Worm (Caenorhabditis elegans) whole organism, L4 larva: ENCODE data around the gene F44E5.5.

ENCODE experiments used
- D1046.2 ChIP-seq: fragments of 200-800 bp; sonication (Bioruptor generic); IDR thresholded peaks from 2 replicates; pipeline ENCODE4 v1.3.6; 2022; ENCODE audit warnings: missing genetic modification characterization, missing compliant biosample characterization
- F37D6.2 ChIP-seq: sonication (generic microtip); optimal IDR thresholded peaks from 2 replicates; lab custom pipeline; 2016; ENCODE audit warnings: mild to moderate bottlenecking, missing genetic modification characterization, missing compliant biosample characterization
- F49E8.2 ChIP-seq: sonication (generic microtip); optimal IDR thresholded peaks from 2 replicates; lab custom pipeline; 2016; ENCODE audit warnings: missing compliant biosample characterization, mild to moderate bottlenecking, missing genetic modification characterization, borderline replicate concordance
- R02D3.7 ChIP-seq: fragments of 150-350 bp; sonication (generic microtip); optimal IDR thresholded peaks from 3 replicates; lab custom pipeline; 2014; ENCODE audit warnings: missing biosample characterization, missing genetic modification characterization
- T26A8.4 ChIP-seq: fragments of 200-800 bp; sonication (Bioruptor generic); IDR thresholded peaks from 2 replicates; pipeline ENCODE4 v1.3.6; 2022; ENCODE audit warnings: missing genetic modification characterization, missing compliant biosample characterization
- Y75B8A.6 ChIP-seq: fragments of 200-800 bp; sonication (Bioruptor generic); IDR thresholded peaks from 2 replicates; pipeline ENCODE4 v1.3.6; 2022; ENCODE audit warnings: missing genetic modification reagents, missing genetic modification characterization, missing compliant biosample characterization
- ZK546.5 ChIP-seq, 2 experiments: sonication (generic microtip); optimal IDR thresholded peaks; 2 replicates each; lab custom pipeline; 2017; ENCODE audit warnings: missing biosample characterization in 2 of 2, missing genetic modification characterization in 2 of 2
- aha-1 ChIP-seq: fragments of 150-350 bp; peaks from one replicate; lab custom pipeline; 2014; ENCODE audit warnings: missing biosample characterization, missing genetic modification characterization
- arid-1 ChIP-seq: fragments of 200-800 bp; sonication (Bioruptor generic); conservative IDR thresholded peaks from 2 replicates; pipeline ENCODE4 v1.3.6; 2022; ENCODE audit warnings: missing genetic modification reagents, missing genetic modification characterization, missing compliant biosample characterization
- attf-4 ChIP-seq: sonication (generic microtip); optimal IDR thresholded peaks from 3 replicates; lab custom pipeline; 2017; ENCODE audit warnings: missing biosample characterization, missing genetic modification characterization
- ceh-32 ChIP-seq: sonication (generic microtip); optimal IDR thresholded peaks from 2 replicates; lab custom pipeline; 2016; ENCODE audit warnings: mild to moderate bottlenecking, missing genetic modification characterization, missing compliant biosample characterization; ENCODE audit not compliant: poor library complexity
- ces-1 ChIP-seq: fragments of 150-350 bp; sonication (generic microtip); optimal IDR thresholded peaks from 4 replicates; lab custom pipeline; 2014; ENCODE audit warnings: missing biosample characterization, missing genetic modification reagents, missing genetic modification characterization
- cey-2 ChIP-seq: sonication (generic microtip); optimal IDR thresholded peaks from 3 replicates; lab custom pipeline; 2017; ENCODE audit warnings: missing genetic modification characterization, mild to moderate bottlenecking, missing compliant biosample characterization, antibody characterized with exemption, borderline replicate concordance; ENCODE audit not compliant: insufficient read depth
- daf-12 ChIP-seq: fragments of 150-350 bp; optimal IDR thresholded peaks from 2 replicates; lab custom pipeline; 2014; ENCODE audit warnings: missing biosample characterization, missing genetic modification reagents, missing genetic modification characterization
- daf-8 ChIP-seq: fragments of 200-800 bp; sonication (Bioruptor generic); IDR thresholded peaks from 2 replicates; pipeline ENCODE4 v1.3.6; 2022; ENCODE audit warnings: missing genetic modification characterization, missing compliant biosample characterization
- dmd-6 ChIP-seq: fragments of 200-800 bp; sonication (Bioruptor generic); IDR thresholded peaks from 2 replicates; pipeline ENCODE4 v1.3.6; 2022; ENCODE audit warnings: missing genetic modification reagents, missing genetic modification characterization, missing compliant biosample characterization
- dmd-8 ChIP-seq: fragments of 200-800 bp; sonication (Bioruptor generic); IDR thresholded peaks from 2 replicates; pipeline ENCODE4 v1.3.6; 2022; ENCODE audit warnings: missing genetic modification characterization, missing compliant biosample characterization
- gei-8 ChIP-seq: fragments of 200-800 bp; sonication (Bioruptor generic); optimal IDR thresholded peaks from 2 replicates; lab custom pipeline; 2018; ENCODE audit warnings: mild to moderate bottlenecking, missing genetic modification characterization, missing compliant biosample characterization
- hif-1 ChIP-seq, 2 experiments: sonication (generic microtip); optimal IDR thresholded peaks; 2 replicates each; lab custom pipeline; 2016 to 2017; ENCODE audit warnings: missing compliant biosample characterization in 2 of 2, missing genetic modification characterization in 2 of 2, missing genetic modification reagents in 2 of 2, missing genotype in 2 of 2, mild to moderate bottlenecking in 1 of 2
- lim-7 ChIP-seq: fragments of 200-800 bp; sonication (Bioruptor generic); IDR thresholded peaks from 2 replicates; pipeline ENCODE4 v1.3.6; 2022; ENCODE audit warnings: missing genetic modification characterization, missing compliant biosample characterization
- lin-1 ChIP-seq: fragments of 200-800 bp; sonication (Bioruptor generic); IDR thresholded peaks from 2 replicates; pipeline ENCODE4 v1.3.6; 2022; ENCODE audit warnings: missing genetic modification reagents, missing genetic modification characterization, missing compliant biosample characterization
- lin-13 ChIP-seq: fragments of 150-350 bp; optimal IDR thresholded peaks from 2 replicates; lab custom pipeline; 2014; ENCODE audit warnings: missing biosample characterization, missing genetic modification reagents, missing genetic modification characterization
- lin-15B ChIP-seq: fragments of 150-350 bp; sonication (generic microtip); optimal IDR thresholded peaks from 3 replicates; lab custom pipeline; 2014; ENCODE audit warnings: missing biosample characterization, missing genetic modification characterization
- lin-29 ChIP-seq: fragments of 200-800 bp; sonication (Bioruptor generic); IDR thresholded peaks from 2 replicates; pipeline ENCODE4 v1.3.6; 2022; ENCODE audit warnings: missing genetic modification reagents, missing genetic modification characterization, missing compliant biosample characterization
- lin-38 ChIP-seq: fragments of 200-800 bp; sonication (Bioruptor generic); IDR thresholded peaks from 2 replicates; pipeline ENCODE4 v1.3.6; 2022; ENCODE audit warnings: missing genetic modification reagents, missing genetic modification characterization, missing compliant biosample characterization
- lin-39 ChIP-seq: fragments of 150-350 bp; optimal IDR thresholded peaks from 2 replicates; lab custom pipeline; 2014; ENCODE audit warnings: missing biosample characterization, missing genetic modification reagents, missing genetic modification characterization
- lsy-2 ChIP-seq, 2 experiments: fragments of 150-350 bp in 1 of 2; sonication (generic microtip) in 1 of 2; optimal IDR thresholded peaks; 2 replicates each; lab custom pipeline; 2014 to 2017; ENCODE audit warnings: missing biosample characterization in 2 of 2, missing genetic modification characterization in 2 of 2
- mes-2 ChIP-seq: sonication (generic microtip); optimal IDR thresholded peaks from 2 replicates; lab custom pipeline; 2016; ENCODE audit warnings: missing genotype, mild to moderate bottlenecking, missing genetic modification characterization, missing compliant biosample characterization; ENCODE audit not compliant: poor library complexity, severe bottlenecking
- mxl-2 ChIP-seq: fragments of 200-800 bp; sonication (Bioruptor generic); conservative IDR thresholded peaks from 2 replicates; pipeline ENCODE4 v1.3.6; 2022; ENCODE audit warnings: missing genetic modification reagents, missing genetic modification characterization, missing compliant biosample characterization
- nhr-10 ChIP-seq: fragments of 150-350 bp; optimal IDR thresholded peaks from 2 replicates; lab custom pipeline; 2014; ENCODE audit warnings: missing biosample characterization, missing genetic modification characterization
- nhr-102 ChIP-seq: sonication (generic microtip); optimal IDR thresholded peaks from 2 replicates; lab custom pipeline; 2016; ENCODE audit warnings: mild to moderate bottlenecking, missing genetic modification characterization, moderate library complexity, missing compliant biosample characterization
- nhr-237 ChIP-seq: sonication (generic microtip); optimal IDR thresholded peaks from 2 replicates; lab custom pipeline; 2017; ENCODE audit warnings: missing biosample characterization, missing genetic modification characterization
- nhr-25 ChIP-seq: sonication (generic microtip); optimal IDR thresholded peaks from 2 replicates; lab custom pipeline; 2017; ENCODE audit warnings: missing genetic modification characterization, mild to moderate bottlenecking, missing compliant biosample characterization, antibody characterized with exemption, moderate library complexity, borderline replicate concordance; ENCODE audit not compliant: insufficient read depth
- nhr-28 ChIP-seq: fragments of 150-350 bp; optimal IDR thresholded peaks from 2 replicates; lab custom pipeline; 2014; ENCODE audit warnings: missing biosample characterization, missing genetic modification characterization
- nhr-41 ChIP-seq: fragments of 200-800 bp; sonication (Bioruptor generic); IDR thresholded peaks from 2 replicates; pipeline ENCODE4 v1.3.6; 2022; ENCODE audit warnings: missing genetic modification reagents, missing genetic modification characterization, missing compliant biosample characterization
- nhr-76 ChIP-seq: fragments of 150-350 bp; optimal IDR thresholded peaks from 2 replicates; lab custom pipeline; 2014; ENCODE audit warnings: missing biosample characterization, missing genetic modification characterization
- nhr-77 ChIP-seq: fragments of 150-350 bp; optimal IDR thresholded peaks from 2 replicates; lab custom pipeline; 2014; ENCODE audit warnings: missing biosample characterization, missing genetic modification characterization
- php-3 ChIP-seq: fragments of 200-800 bp; sonication (Bioruptor generic); IDR thresholded peaks from 2 replicates; pipeline ENCODE4 v1.3.6; 2022; ENCODE audit warnings: missing genetic modification reagents, missing genetic modification characterization, missing compliant biosample characterization
- rbr-2 ChIP-seq: sonication (generic microtip); optimal IDR thresholded peaks from 2 replicates; lab custom pipeline; 2016; ENCODE audit warnings: missing genotype, missing genetic modification characterization, missing compliant biosample characterization
- set-16 ChIP-seq: fragments of 200-800 bp; sonication (Bioruptor generic); IDR thresholded peaks from 2 replicates; pipeline ENCODE4 v1.3.6; 2022; ENCODE audit warnings: missing genetic modification reagents, missing genetic modification characterization, missing compliant biosample characterization
- snpc-1.2 ChIP-seq: fragments of 200-800 bp; sonication (Bioruptor generic); IDR thresholded peaks from 2 replicates; pipeline ENCODE4 v1.3.6; 2022; ENCODE audit warnings: missing genetic modification reagents, missing genetic modification characterization, missing compliant biosample characterization
- spr-1 ChIP-seq: sonication (generic microtip); optimal IDR thresholded peaks from 2 replicates; lab custom pipeline; 2016; ENCODE audit warnings: mild to moderate bottlenecking, missing genetic modification characterization, missing compliant biosample characterization
- tag-97 ChIP-seq: fragments of 200-800 bp; sonication (Bioruptor generic); IDR thresholded peaks from 2 replicates; pipeline ENCODE4 v1.3.6; 2022; ENCODE audit warnings: missing genetic modification characterization, missing compliant biosample characterization
- tra-1 ChIP-seq: fragments of 200-800 bp; sonication (Bioruptor generic); IDR thresholded peaks from 2 replicates; pipeline ENCODE4 v1.3.6; 2022; ENCODE audit warnings: missing genetic modification reagents, missing genetic modification characterization, missing compliant biosample characterization
- unc-130 ChIP-seq: sonication (generic microtip); optimal IDR thresholded peaks from 2 replicates; lab custom pipeline; 2016; ENCODE audit warnings: missing genetic modification reagents, missing genetic modification characterization, missing compliant biosample characterization
- vab-7 ChIP-seq: fragments of 200-800 bp; sonication (Bioruptor generic); IDR thresholded peaks from 2 replicates; pipeline ENCODE4 v1.3.6; 2022; ENCODE audit warnings: missing genetic modification reagents, missing genetic modification characterization, missing compliant biosample characterization
- zfp-3 ChIP-seq: fragments of 200-800 bp; sonication (Bioruptor generic); conservative IDR thresholded peaks from 2 replicates; pipeline ENCODE4 v1.3.6; 2022; ENCODE audit warnings: missing genetic modification reagents, missing genetic modification characterization, missing compliant biosample characterization
- zip-2 ChIP-seq: fragments of 150-350 bp; optimal IDR thresholded peaks from 2 replicates; lab custom pipeline; 2014; ENCODE audit warnings: missing biosample characterization, missing genetic modification characterization
- ztf-11 ChIP-seq: fragments of 150-350 bp; optimal IDR thresholded peaks from 2 replicates; lab custom pipeline; 2014; ENCODE audit warnings: missing biosample characterization, missing genetic modification characterization

The F44E5.5 gene

ce11 chrII:11761806-11762512 lies 2.5 kb downstream of the F44E5.5 start (continued):
- TF ChIP-seq nhr-77 (tag; lab: Kevin White, UChicago): no peak
- no peak for TF ChIP-seq nhr-41
- no peak for TF ChIP-seq ztf-11
- TF ChIP-seq mxl-2 (GFP tag; lab: Robert Waterston, UW): no peak
- no peak for TF ChIP-seq lin-15B
- peak; percentile 69 for TF ChIP-seq lin-38 (GFP tag; lab: Robert Waterston, UW)
- no peak for TF ChIP-seq hif-1 (tag; optimal IDR thresholded peaks at IDR 0.05; lab: Kevin White, UChicago)
- TF ChIP-seq unc-130 (GFP tag; lab: Kevin White, UChicago): no peak
- no peak for TF ChIP-seq lin-13 (GFP tag; lab: Kevin White, UChicago)
- no peak for TF ChIP-seq zip-2 (tag; lab: Kevin White, UChicago)
- TF ChIP-seq snpc-1.2 (GFP tag; lab: Robert Waterston, UW): peak; percentile 68; the same call in 1 of the 2 replicates
- TF ChIP-seq lim-7: peak; percentile 59
- 0 out of 2 replicates have a peak, but pooled peaks have one; percentile 25 for TF ChIP-seq tra-1 (GFP tag; lab: Robert Waterston, UW)
- no peak for TF ChIP-seq nhr-237 (tag; lab: Kevin White, UChicago)
- TF ChIP-seq rbr-2: peak; percentile 9
- no peak for TF ChIP-seq F37D6.2 (tag; lab: Kevin White, UChicago)
- TF ChIP-seq dmd-6 (GFP tag; lab: Robert Waterston, UW): peak; percentile 49; the same call in 1 of the 2 replicates
- no peak for TF ChIP-seq nhr-25
- TF ChIP-seq tag-97 (GFP tag; lab: Robert Waterston, UW): no peak
- TF ChIP-seq nhr-28: no peak
- TF ChIP-seq daf-8 (GFP tag; lab: Robert Waterston, UW): no peak
- peak; percentile 87 for TF ChIP-seq Y75B8A.6 (GFP tag; lab: Robert Waterston, UW)
- TF ChIP-seq D1046.2 (GFP tag; lab: Robert Waterston, UW): no peak
- no peak for TF ChIP-seq cey-2 (tag; lab: Kevin White, UChicago)
- TF ChIP-seq ceh-32 (tag; lab: Kevin White, UChicago): peak; percentile 57
- TF ChIP-seq lsy-2 (tag; optimal IDR thresholded peaks at IDR 0.05; lab: Kevin White, UChicago): peak in 1 of 2 experiments; percentile 86
- no peak for TF ChIP-seq vab-7 (GFP tag; lab: Robert Waterston, UW)
- no peak for TF ChIP-seq F49E8.2 (tag; lab: Kevin White, UChicago)
- TF ChIP-seq lin-29 (GFP tag; lab: Robert Waterston, UW): no peak
- TF ChIP-seq spr-1: no peak
- TF ChIP-seq ces-1 (GFP tag; lab: Kevin White, UChicago): no peak
- TF ChIP-seq zfp-3 (GFP tag; lab: Robert Waterston, UW): peak; percentile 97; the same call in 1 of the 2 replicates
- peak; percentile 68 for TF ChIP-seq arid-1 (GFP tag; lab: Robert Waterston, UW)
- TF ChIP-seq set-16 (GFP tag; lab: Robert Waterston, UW): no peak
- TF ChIP-seq attf-4 (tag; lab: Kevin White, UChicago): no peak
- no peak for TF ChIP-seq nhr-76
- peak; percentile 83 for TF ChIP-seq aha-1 (tag; lab: Kevin White, UChicago)
- TF ChIP-seq nhr-102 (tag; lab: Kevin White, UChicago): no peak
- no peak for TF ChIP-seq nhr-10 (tag; lab: Kevin White, UChicago)
- TF ChIP-seq lin-39 (tag; lab: Kevin White, UChicago): no peak
- peak; percentile 71 for TF ChIP-seq php-3 (GFP tag; lab: Robert Waterston, UW)
- peak; percentile 43; the same call in 1 of the 2 replicates for TF ChIP-seq lin-1 (GFP tag; lab: Robert Waterston, UW)
- TF ChIP-seq R02D3.7: no peak
- peak; percentile 83 for TF ChIP-seq T26A8.4 (GFP tag; lab: Robert Waterston, UW)
- TF ChIP-seq dmd-8 (GFP tag; lab: Robert Waterston, UW): no peak
- TF ChIP-seq daf-12 (tag; lab: Kevin White, UChicago): no peak
- no peak for TF ChIP-seq ZK546.5 (tag; optimal IDR thresholded peaks at IDR 0.05; lab: Kevin White, UChicago)
- no peak for TF ChIP-seq mes-2 (tag; lab: Kevin White, UChicago)
- TF ChIP-seq gei-8 (GFP tag; lab: Kevin White, UChicago): no peak
